Fruit fly (Drosophila melanogaster): ENCODE measurements around the gene CG17544.
A peak's percentile ranks its signal among the peaks of the same experiment; 100 is the strongest.

CG17544 gene

DNA sequence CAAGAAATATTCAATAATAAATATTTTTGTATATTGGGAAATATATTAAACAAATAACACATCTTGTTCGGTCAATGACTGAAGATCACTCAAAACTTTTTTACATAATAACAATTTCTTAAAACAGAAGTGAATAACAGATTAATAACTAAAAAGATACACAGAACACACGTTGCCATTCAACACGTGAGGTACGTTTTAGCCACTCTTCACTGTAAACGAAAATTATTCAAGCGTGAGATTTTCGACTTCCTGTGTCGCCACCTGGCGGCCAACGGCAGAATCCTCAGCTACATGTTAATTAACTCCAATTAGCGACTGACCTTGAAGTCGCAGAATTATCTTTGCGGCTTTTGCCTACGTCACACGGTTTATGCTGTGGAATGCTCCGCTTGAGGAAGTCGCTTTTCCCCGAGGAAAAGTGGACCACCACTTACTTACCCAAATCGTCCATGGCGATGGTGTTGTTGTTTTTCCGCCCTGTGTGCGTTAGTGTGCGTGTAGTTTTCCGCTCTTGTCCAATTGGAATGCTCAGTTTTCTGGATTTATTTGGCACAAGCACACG lies 27.6 kb upstream of the CG17544 start (continued):
- TF ChIP-seq Meics (GFP tag; optimal IDR thresholded peaks at IDR 0.05) (peak; percentile 79), pum (GFP tag; optimal IDR thresholded peaks at IDR 0.05) (peak; percentile 58), Doc2 (GFP tag; IDR thresholded peaks at IDR 0.05) (no peak), CG34224 (GFP tag; IDR thresholded peaks at IDR 0.05; ENCODE audit: partially characterized antibody) (no peak), lab (GFP tag; optimal IDR thresholded peaks at IDR 0.05) (peak; percentile 86), CG17802 (tag; optimal IDR thresholded peaks at IDR 0.05) (peak; percentile 36), CG32767 (GFP tag; IDR thresholded peaks at IDR 0.05) (no peak), CG9215 (GFP tag; IDR thresholded peaks at IDR 0.05) (peak; percentile 54; the same call in 1 of the 2 replicates), kah (GFP tag; optimal IDR thresholded peaks at IDR 0.05) (peak; percentile 35), CG12769 (tag; optimal IDR thresholded peaks at IDR 0.05) (peak; percentile 64), CG13894 (tag; optimal IDR thresholded peaks at IDR 0.05) (peak; percentile 38), H15 (GFP tag; IDR thresholded peaks at IDR 0.05) (peak; percentile 38; the same call in 1 of the 3 replicates), prd (optimal IDR thresholded peaks at IDR 0.05) (no peak), prd (GFP tag; IDR thresholded peaks at IDR 0.05) (peak; percentile 77), z (GFP tag; IDR thresholded peaks at IDR 0.05) (peak; percentile 58; the same call in 1 of the 3 replicates), GATAe (GFP tag; conservative IDR thresholded peaks at IDR 0.05) (peak; percentile 43; the same call in 1 of the 2 replicates), Xbp1 (GFP tag; optimal IDR thresholded peaks at IDR 0.05) (peak; percentile 77), trem (tag; optimal IDR thresholded peaks at IDR 0.05) (peak; percentile 57), CG12942 (GFP tag; optimal IDR thresholded peaks at IDR 0.05) (peak; percentile 27), CG5180 (GFP tag; optimal IDR thresholded peaks at IDR 0.05) (peak; percentile 44), CG3995 (GFP tag; optimal IDR thresholded peaks at IDR 0.05) (peak; percentile 29), so (GFP tag; IDR thresholded peaks at IDR 0.05) (0 out of 3 replicates have a peak, but pooled peaks have one; percentile 32), cato (GFP tag; optimal IDR thresholded peaks at IDR 0.05; ENCODE audit: borderline replicate concordance) (peak; percentile 28), Deaf1 (tag; optimal IDR thresholded peaks at IDR 0.05) (peak; percentile 44), aop (GFP tag; IDR thresholded peaks at IDR 0.05) (0 out of 2 replicates have a peak, but pooled peaks have one; percentile 35), CG12744 (GFP tag; optimal IDR thresholded peaks at IDR 0.05) (no peak), HLH4C (GFP tag; IDR thresholded peaks at IDR 0.05; ENCODE audit: partially characterized antibody) (no peak), HLH54F (GFP tag; optimal IDR thresholded peaks at IDR 0.05) (peak; percentile 13), wek (GFP tag; optimal IDR thresholded peaks at IDR 0.05) (no peak), CG15514 (GFP tag; optimal IDR thresholded peaks at IDR 0.05) (peak; percentile 47), CG33557 (GFP tag; optimal IDR thresholded peaks at IDR 0.05) (peak; percentile 39), jing (GFP tag; optimal IDR thresholded peaks at IDR 0.05) (peak; percentile 9), caup (GFP tag; optimal IDR thresholded peaks at IDR 0.05; ENCODE audit: severe bottlenecking) (peak; percentile 50), tap (tag; optimal IDR thresholded peaks at IDR 0.05) (peak; percentile 69), Side (GFP tag; optimal IDR thresholded peaks at IDR 0.05) (peak; percentile 55), Dad (GFP tag; optimal IDR thresholded peaks at IDR 0.05) (peak; percentile 15), tgo (GFP tag; IDR thresholded peaks at IDR 0.05) (peak; percentile 69), CG15696 (tag; optimal IDR thresholded peaks at IDR 0.05) (peak; percentile 60), sna (GFP tag; IDR thresholded peaks at IDR 0.05; ENCODE audit: partially characterized antibody) (no peak), ara (GFP tag; IDR thresholded peaks at IDR 0.05) (peak; percentile 70), Blimp-1 (GFP tag; optimal IDR thresholded peaks at IDR 0.05) (peak; percentile 66), CG10979 (tag; optimal IDR thresholded peaks at IDR 0.05) (peak; percentile 75), CG14860 (GFP tag; IDR thresholded peaks at IDR 0.05; ENCODE audit: partially characterized antibody) (no peak), CG11695 (GFP tag; IDR thresholded peaks at IDR 0.05) (peak; percentile 54; the same call in 1 of the 3 replicates), CG43689 (GFP tag; IDR thresholded peaks at IDR 0.05) (peak; percentile 53), CG10543 (GFP tag; optimal IDR thresholded peaks at IDR 0.05) (peak; percentile 72), E2f2 (GFP tag; IDR thresholded peaks at IDR 0.05) (peak; percentile 49), Hmr (GFP tag; optimal IDR thresholded peaks at IDR 0.05) (peak; percentile 69), eyg (GFP tag; optimal IDR thresholded peaks at IDR 0.05) (no peak)
